Worm (Caenorhabditis elegans): ENCODE measurements around the gene znf-622.

znf-622 gene

DNA sequence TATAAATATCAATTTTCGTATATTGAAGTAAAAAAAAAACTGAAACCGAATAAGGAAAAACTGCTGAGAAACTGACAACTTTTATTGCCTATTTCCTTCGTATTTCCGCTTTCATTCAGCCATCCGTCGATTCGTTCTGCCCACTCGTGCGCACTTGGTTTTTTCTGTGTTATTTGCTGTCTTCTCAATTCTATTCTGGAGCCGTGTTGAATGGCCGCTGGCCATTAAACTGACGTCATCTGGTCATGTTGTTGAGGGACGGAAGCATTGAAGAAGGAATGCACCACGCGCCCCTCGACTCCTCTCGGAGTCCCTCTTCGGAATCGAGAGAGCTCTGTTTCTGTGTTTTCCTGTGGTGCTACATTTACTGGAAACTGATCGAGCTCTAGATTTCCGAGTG is 32.9 kb upstream of the znf-622 start:
- TF ChIP-seq attf-6 (GFP tag; IDR thresholded peaks at IDR 0.05): no peak
- peak; percentile 52 for TF ChIP-seq chd-7 (tag; optimal IDR thresholded peaks at IDR 0.05)
- TF ChIP-seq ceh-27 (GFP tag; optimal IDR thresholded peaks at IDR 0.05): peak; percentile 57
- peak; percentile 75 for TF ChIP-seq atf-7 (tag; optimal IDR thresholded peaks at IDR 0.05)
- peak in 1 of 3 experiments; percentile 11 for TF ChIP-seq lin-35 (GFP tag; optimal IDR thresholded peaks at IDR 0.05)
- 0 out of 2 replicates have a peak, but pooled peaks have one; percentile 38 for TF ChIP-seq hsf-1 (GFP tag; IDR thresholded peaks at IDR 0.05)
- TF ChIP-seq lin-40 (tag; optimal IDR thresholded peaks at IDR 0.05): peak; percentile 26
- TF ChIP-seq zfh-2 (GFP tag; conservative IDR thresholded peaks at IDR 0.05): peak; percentile 42; the same call in 1 of the 2 replicates
- TF ChIP-seq nfya-2 (GFP tag; IDR thresholded peaks at IDR 0.05): no peak
- TF ChIP-seq cebp-1 (GFP tag; IDR thresholded peaks at IDR 0.05): no peak
- peak; percentile 30 for TF ChIP-seq cebp-1 (tag; optimal IDR thresholded peaks at IDR 0.05)
- TF ChIP-seq F10E7.11 (tag; optimal IDR thresholded peaks at IDR 0.05): peak; percentile 27
- peak; percentile 34; the same call in 1 of the 2 replicates for TF ChIP-seq madf-6 (GFP tag; IDR thresholded peaks at IDR 0.05)
- 0 out of 2 replicates have a peak, but pooled peaks have one; percentile 15 for TF ChIP-seq pbrm-1 (GFP tag; IDR thresholded peaks at IDR 0.05)
- TF ChIP-seq lir-1 (GFP tag; conservative IDR thresholded peaks at IDR 0.05): no peak

DNA sequence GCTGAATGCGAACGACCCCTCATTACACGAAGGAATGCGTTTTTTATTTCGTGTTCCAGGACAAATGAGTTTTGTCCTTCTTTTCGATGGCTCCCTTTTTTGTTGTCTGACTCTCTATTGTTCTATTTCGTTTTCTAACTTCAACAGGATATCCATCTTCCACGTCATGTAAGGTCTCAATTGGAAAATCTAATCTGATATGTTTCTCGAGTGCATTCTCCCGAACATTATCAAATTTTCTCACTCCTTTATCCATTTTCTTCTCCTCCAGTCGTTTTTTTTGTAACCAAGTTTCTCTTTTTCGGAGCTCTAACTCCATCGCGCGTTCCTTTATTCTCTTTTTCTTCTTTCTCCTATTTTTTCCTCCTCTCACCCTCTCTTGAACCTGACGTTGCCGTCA is 31.0 kb upstream of the znf-622 start:
- TF ChIP-seq F49E8.2 (tag; optimal IDR thresholded peaks at IDR 0.05; ENCODE audit: insufficient read depth) (no peak), ztf-18 (tag; optimal IDR thresholded peaks at IDR 0.05) (no peak), nfyb-1 (GFP tag; IDR thresholded peaks at IDR 0.05) (no peak), F10E7.11 (tag; optimal IDR thresholded peaks at IDR 0.05) (no peak), lin-40 (tag; optimal IDR thresholded peaks at IDR 0.05) (no peak), C17E4.6 (GFP tag; IDR thresholded peaks at IDR 0.05) (no peak), die-1 (tag; optimal IDR thresholded peaks at IDR 0.05) (no peak), hmg-20 (GFP tag; IDR thresholded peaks at IDR 0.05) (no peak), B0336.3 (GFP tag; IDR thresholded peaks at IDR 0.05) (no peak), cebp-1 (GFP tag; IDR thresholded peaks at IDR 0.05) (no peak), cebp-1 (tag; optimal IDR thresholded peaks at IDR 0.05) (no peak)

DNA sequence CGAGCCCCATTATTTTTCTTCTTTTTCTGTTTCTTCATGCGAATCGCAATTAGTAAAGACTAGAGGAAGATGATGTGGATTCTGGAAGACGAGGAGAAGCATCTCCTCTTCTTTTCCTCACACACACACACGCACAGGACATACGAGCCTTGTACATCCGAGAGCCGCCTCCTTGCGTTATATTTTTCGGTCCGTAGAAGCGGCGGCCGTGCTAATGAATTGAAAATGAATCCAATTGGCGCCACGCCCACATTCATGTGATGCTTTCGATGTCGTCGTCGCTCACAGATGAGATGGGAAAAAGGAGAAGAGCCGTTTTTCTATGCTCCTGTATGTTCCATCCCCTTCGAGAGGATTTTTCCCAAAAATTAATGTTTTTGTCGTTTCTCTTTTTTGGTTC is 30.0 kb upstream of the znf-622 start:
- TF ChIP-seq zfh-2 (GFP tag; conservative IDR thresholded peaks at IDR 0.05) (0 out of 2 replicates have a peak, but pooled peaks have one; percentile 19), Y53F4B.3 (GFP tag; IDR thresholded peaks at IDR 0.05) (no peak), zim-3 (tag; optimal IDR thresholded peaks at IDR 0.05) (no peak), lsy-27 (tag; optimal IDR thresholded peaks at IDR 0.05; ENCODE audit: borderline replicate concordance, insufficient read depth) (no peak)

- TF ChIP-seq rec-8 (tag; optimal IDR thresholded peaks at IDR 0.05) (no peak), dpl-1 (GFP tag; optimal IDR thresholded peaks at IDR 0.05) (no peak), chd-7 (tag; optimal IDR thresholded peaks at IDR 0.05) (peak; percentile 29), snpc-1.1 (tag; optimal IDR thresholded peaks at IDR 0.05; ENCODE audit: insufficient read depth) (no peak), ama-1 (optimal IDR thresholded peaks at IDR 0.05) (no peak), ama-1 (GFP tag; optimal IDR thresholded peaks at IDR 0.05) (no peak), atf-7 (tag; optimal IDR thresholded peaks at IDR 0.05) (peak; percentile 6), F52B5.7 (tag; optimal IDR thresholded peaks at IDR 0.05) (no peak)
These were observed 29.0 kb upstream of the znf-622 start for ce11 chrIII:6352459-6352858.

ce11 chrIII:6353084-6353483 is 28.4 kb upstream of the znf-622 start, which contains the start of gene akap-1:
Gene akap-1, plus strand, starts transcription at chrIII:6353384.
- TF ChIP-seq Y53F4B.3 (GFP tag; IDR thresholded peaks at IDR 0.05): no peak
- no peak for TF ChIP-seq egl-44 (GFP tag; IDR thresholded peaks at IDR 0.05)
- TF ChIP-seq F23B12.7 (tag; optimal IDR thresholded peaks at IDR 0.05; ENCODE audit: insufficient read depth): no peak
- TF ChIP-seq sdz-38 (tag; optimal IDR thresholded peaks at IDR 0.05): no peak
- no peak for TF ChIP-seq F55B11.4 (tag; optimal IDR thresholded peaks at IDR 0.05; ENCODE audit: borderline replicate concordance, insufficient read depth)
- TF ChIP-seq nhr-27 (tag; optimal IDR thresholded peaks at IDR 0.05): no peak
- TF ChIP-seq dox-1 (GFP tag; IDR thresholded peaks at IDR 0.05): no peak
- no peak for TF ChIP-seq zim-3 (tag; optimal IDR thresholded peaks at IDR 0.05)
- no peak for TF ChIP-seq C17E4.6 (GFP tag; IDR thresholded peaks at IDR 0.05)
- TF ChIP-seq fkh-3 (tag; optimal IDR thresholded peaks at IDR 0.05): no peak
- no peak for TF ChIP-seq hlh-12 (tag; optimal IDR thresholded peaks at IDR 0.05)
- no peak for TF ChIP-seq rec-8 (tag; optimal IDR thresholded peaks at IDR 0.05)
- no peak for TF ChIP-seq dpff-1 (tag; optimal IDR thresholded peaks at IDR 0.05)
- no peak for TF ChIP-seq unc-130 (GFP tag; optimal IDR thresholded peaks at IDR 0.05)
- no peak for TF ChIP-seq lsl-1 (GFP tag; optimal IDR thresholded peaks at IDR 0.05)
- TF ChIP-seq F49E8.2 (tag; optimal IDR thresholded peaks at IDR 0.05; ENCODE audit: insufficient read depth): no peak

Data from whole organism, young adult.